Fruit fly (Drosophila melanogaster): ENCODE results near the gene Mnat9.
A peak's percentile ranks its signal among the peaks of the same experiment; 100 is the strongest.

Mnat9 gene

DNA sequence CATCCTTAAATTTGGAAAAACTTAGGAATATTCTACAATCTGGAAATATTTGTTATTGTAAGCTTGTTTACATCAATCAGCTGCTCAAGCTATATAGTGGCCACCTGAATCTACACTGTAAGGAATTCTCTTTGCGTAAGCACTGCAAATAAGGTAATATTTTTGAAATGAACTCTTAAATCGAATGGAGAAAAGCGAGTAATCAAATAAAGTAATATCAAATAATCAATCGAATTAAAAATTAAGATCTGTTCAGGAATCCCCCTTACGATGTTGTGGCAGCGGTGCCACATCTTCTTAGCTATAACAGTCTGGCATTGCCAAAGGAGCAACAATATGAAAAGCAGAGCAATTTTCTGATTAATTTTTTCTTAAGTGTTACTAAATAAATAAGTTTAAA, at the start of gene Mnat9, which contains the start of gene CG1792 (continued):
- TF ChIP-seq D19B (GFP tag; optimal IDR thresholded peaks at IDR 0.05) (peak; percentile 93), CG10431 (GFP tag; optimal IDR thresholded peaks at IDR 0.05) (peak; percentile 82), az2 (GFP tag; optimal IDR thresholded peaks at IDR 0.05) (peak; percentile 99), HLH54F (GFP tag; optimal IDR thresholded peaks at IDR 0.05) (peak; percentile 99), Bdp1 (GFP tag; optimal IDR thresholded peaks at IDR 0.05) (peak; percentile 95), sc (optimal IDR thresholded peaks at IDR 0.05) (no peak), sc (GFP tag; optimal IDR thresholded peaks at IDR 0.05) (peak; percentile 95), CG9727 (GFP tag; optimal IDR thresholded peaks at IDR 0.05) (peak; percentile 98), fru (optimal IDR thresholded peaks at IDR 0.05) (no peak), Pdp1 (GFP tag; optimal IDR thresholded peaks at IDR 0.05) (peak; percentile 98), CG31224 (GFP tag; IDR thresholded peaks at IDR 0.05) (peak; percentile 98), YL-1 (GFP tag; optimal IDR thresholded peaks at IDR 0.05) (peak; percentile 96), CG15011 (GFP tag; optimal IDR thresholded peaks at IDR 0.05) (peak; percentile 94), Optix (GFP tag; IDR thresholded peaks at IDR 0.05) (peak; percentile 98), CG6765 (GFP tag; optimal IDR thresholded peaks at IDR 0.05) (peak; percentile 95), nerfin-1 (tag; optimal IDR thresholded peaks at IDR 0.05) (peak; percentile 94), trh (GFP tag; optimal IDR thresholded peaks at IDR 0.05) (peak; percentile 97), rib (GFP tag; IDR thresholded peaks at IDR 0.05) (peak; percentile 99), Nf-YB (GFP tag; optimal IDR thresholded peaks at IDR 0.05) (peak; percentile 87), schlank (tag; optimal IDR thresholded peaks at IDR 0.05) (peak; percentile 97), D19A (tag; optimal IDR thresholded peaks at IDR 0.05) (peak; percentile 92), CG10209 (GFP tag; optimal IDR thresholded peaks at IDR 0.05) (peak; percentile 99), bbx (GFP tag; IDR thresholded peaks at IDR 0.05; ENCODE audit: partially characterized antibody) (no peak), Elba2 (GFP tag; optimal IDR thresholded peaks at IDR 0.05) (peak; percentile 82), Hr51 (GFP tag; optimal IDR thresholded peaks at IDR 0.05) (peak; percentile 98), CG31388 (GFP tag; optimal IDR thresholded peaks at IDR 0.05) (peak; percentile 97), sim (GFP tag; IDR thresholded peaks at IDR 0.05) (peak; percentile 97), ERR (GFP tag; optimal IDR thresholded peaks at IDR 0.05) (peak; percentile 96), Mad (GFP tag; optimal IDR thresholded peaks at IDR 0.05) (peak; percentile 96), CG14014 (GFP tag; IDR thresholded peaks at IDR 0.05) (peak; percentile 99), zf30C (GFP tag; optimal IDR thresholded peaks at IDR 0.05) (peak; percentile 83), Dfd (GFP tag; optimal IDR thresholded peaks at IDR 0.05) (no peak), grau (tag; optimal IDR thresholded peaks at IDR 0.05) (peak; percentile 96), Trl (optimal IDR thresholded peaks at IDR 0.05) (no peak), Trl (GFP tag; optimal IDR thresholded peaks at IDR 0.05) (peak; percentile 99), gfzf (GFP tag; optimal IDR thresholded peaks at IDR 0.05) (peak; percentile 54), cas (GFP tag; IDR thresholded peaks at IDR 0.05) (peak; percentile 98), scrt (GFP tag; optimal IDR thresholded peaks at IDR 0.05) (peak; percentile 95), H2.0 (GFP tag; IDR thresholded peaks at IDR 0.05) (peak; percentile 99), caup (GFP tag; optimal IDR thresholded peaks at IDR 0.05; ENCODE audit: severe bottlenecking) (peak; percentile 98), CoRest (tag; optimal IDR thresholded peaks at IDR 0.05) (peak; percentile 98), ase (GFP tag; IDR thresholded peaks at IDR 0.05) (peak; percentile 99), CG32772 (GFP tag; IDR thresholded peaks at IDR 0.05) (peak; percentile 99), Hr39 (optimal IDR thresholded peaks at IDR 0.05) (no peak), CG16863 (GFP tag; optimal IDR thresholded peaks at IDR 0.05) (peak; percentile 99), CG33213 (GFP tag; optimal IDR thresholded peaks at IDR 0.05) (peak; percentile 99), mirr (GFP tag; optimal IDR thresholded peaks at IDR 0.05) (peak; percentile 95), eyg (GFP tag; optimal IDR thresholded peaks at IDR 0.05) (peak; percentile 96), Rfx (GFP tag; IDR thresholded peaks at IDR 0.05) (peak; percentile 100), yki (optimal IDR thresholded peaks at IDR 0.05) (no peak), Oli (tag; optimal IDR thresholded peaks at IDR 0.05) (peak; percentile 97), ind (GFP tag; optimal IDR thresholded peaks at IDR 0.05) (peak; percentile 99), CG8281 (tag; optimal IDR thresholded peaks at IDR 0.05) (peak; percentile 89)

Data from whole organism, embryonic.